Worm (Caenorhabditis elegans): ENCODE data around the gene gtr-1.

The gtr-1 gene

DNA sequence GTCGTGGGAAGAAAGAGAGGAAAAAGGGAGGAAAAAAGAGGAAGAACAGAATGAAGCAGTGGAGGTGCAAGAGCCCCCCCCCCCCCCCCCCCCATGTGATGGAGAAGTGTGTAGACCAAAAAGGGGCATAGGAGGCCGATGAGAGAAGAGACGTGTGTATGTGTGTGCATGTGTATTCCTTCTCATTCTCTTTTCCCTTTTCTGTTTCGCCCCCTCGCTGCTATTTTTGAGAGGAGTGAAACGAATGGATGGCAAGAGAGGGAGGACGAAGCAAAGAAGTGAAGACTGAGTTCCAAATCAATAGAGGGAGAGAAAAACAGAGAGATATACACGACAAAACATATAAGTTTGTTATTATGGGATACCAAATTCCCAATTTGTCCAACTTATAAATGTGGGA lies 42.0 kb upstream of the gtr-1 start (continued):
- TF ChIP-seq snu-23 (GFP tag; optimal IDR thresholded peaks at IDR 0.05): peak; percentile 26
- TF ChIP-seq sptf-1 (tag; optimal IDR thresholded peaks at IDR 0.05): no peak
- no peak for TF ChIP-seq egl-13 (tag; optimal IDR thresholded peaks at IDR 0.05)
- TF ChIP-seq nhr-19 (GFP tag; conservative IDR thresholded peaks at IDR 0.05): no peak
- TF ChIP-seq blmp-1 (tag; optimal IDR thresholded peaks at IDR 0.05): peak; percentile 29
- TF ChIP-seq skn-1 (tag; optimal IDR thresholded peaks at IDR 0.05): no peak
- TF ChIP-seq tlp-1 (tag; optimal IDR thresholded peaks at IDR 0.05): no peak
- TF ChIP-seq sup-37 (GFP tag; optimal IDR thresholded peaks at IDR 0.05): no peak
- TF ChIP-seq ets-5 (GFP tag; IDR thresholded peaks at IDR 0.05): no peak
- TF ChIP-seq nhr-71 (tag; optimal IDR thresholded peaks at IDR 0.05): no peak
- peak; percentile 23 for TF ChIP-seq swsn-7 (tag; optimal IDR thresholded peaks at IDR 0.05)
- TF ChIP-seq sox-4 (tag; optimal IDR thresholded peaks at IDR 0.05): no peak
- TF ChIP-seq fos-1 (tag; optimal IDR thresholded peaks at IDR 0.05): no peak
- TF ChIP-seq nhr-47 (tag; optimal IDR thresholded peaks at IDR 0.05): peak; percentile 15
- TF ChIP-seq ceh-88 (GFP tag; IDR thresholded peaks at IDR 0.05): no peak
- TF ChIP-seq dsc-1 (tag; optimal IDR thresholded peaks at IDR 0.05): no peak
- peak; percentile 1 for TF ChIP-seq ceh-63 (GFP tag; optimal IDR thresholded peaks at IDR 0.05)
- TF ChIP-seq dpl-1 (GFP tag; optimal IDR thresholded peaks at IDR 0.05): no peak
- TF ChIP-seq ama-1 (optimal IDR thresholded peaks at IDR 0.05): no peak
- TF ChIP-seq fkh-8 (tag; optimal IDR thresholded peaks at IDR 0.05): peak; percentile 77
- TF ChIP-seq C16A3.4 (tag; optimal IDR thresholded peaks at IDR 0.05): no peak
- no peak for TF ChIP-seq unc-130 (tag; optimal IDR thresholded peaks at IDR 0.05)
- TF ChIP-seq fkh-4 (tag; optimal IDR thresholded peaks at IDR 0.05; ENCODE audit: borderline replicate concordance): no peak
- TF ChIP-seq zag-1 (tag; optimal IDR thresholded peaks at IDR 0.05): no peak
- no peak for TF ChIP-seq nhr-12 (tag; optimal IDR thresholded peaks at IDR 0.05)
- no peak for TF ChIP-seq F16B12.6 (tag; optimal IDR thresholded peaks at IDR 0.05)
- no peak for TF ChIP-seq nhr-77 (tag; optimal IDR thresholded peaks at IDR 0.05)
- no peak for TF ChIP-seq aly-2 (tag; optimal IDR thresholded peaks at IDR 0.05)
- TF ChIP-seq alr-1 (tag; optimal IDR thresholded peaks at IDR 0.05; ENCODE audit: borderline replicate concordance): no peak
- no peak for TF ChIP-seq mab-9 (GFP tag; IDR thresholded peaks at IDR 0.05)

- no peak for TF ChIP-seq nhr-76 (tag; optimal IDR thresholded peaks at IDR 0.05)
- TF ChIP-seq C16A3.4 (tag; optimal IDR thresholded peaks at IDR 0.05): no peak
- TF ChIP-seq unc-98 (GFP tag; IDR thresholded peaks at IDR 0.05): no peak
- peak; percentile 21 for TF ChIP-seq nhr-47 (tag; optimal IDR thresholded peaks at IDR 0.05)
- no peak for TF ChIP-seq sptf-1 (tag; optimal IDR thresholded peaks at IDR 0.05)
- no peak for TF ChIP-seq ets-5 (GFP tag; IDR thresholded peaks at IDR 0.05)
- TF ChIP-seq ceh-8 (GFP tag; optimal IDR thresholded peaks at IDR 0.05): peak; percentile 16
- no peak for TF ChIP-seq grh-1 (GFP tag; IDR thresholded peaks at IDR 0.05)
- no peak for TF ChIP-seq alr-1 (tag; optimal IDR thresholded peaks at IDR 0.05; ENCODE audit: borderline replicate concordance)
- no peak for TF ChIP-seq ces-1 (GFP tag; optimal IDR thresholded peaks at IDR 0.05)
- TF ChIP-seq Y116A8C.19 (tag; optimal IDR thresholded peaks at IDR 0.05; ENCODE audit: borderline replicate concordance): no peak
- no peak for TF ChIP-seq C34B4.2 (tag; optimal IDR thresholded peaks at IDR 0.05)
- TF ChIP-seq unc-30 (tag; optimal IDR thresholded peaks at IDR 0.05): no peak
- no peak for TF ChIP-seq nhr-90 (tag; optimal IDR thresholded peaks at IDR 0.05; ENCODE audit: poor library complexity)
- no peak for TF ChIP-seq lir-3 (tag; optimal IDR thresholded peaks at IDR 0.05; ENCODE audit: poor library complexity)
- no peak for TF ChIP-seq lin-15B (tag; optimal IDR thresholded peaks at IDR 0.05)
- no peak for TF ChIP-seq ztf-11 (tag; optimal IDR thresholded peaks at IDR 0.05)
- TF ChIP-seq fkh-8 (tag; optimal IDR thresholded peaks at IDR 0.05): peak; percentile 90
- no peak for TF ChIP-seq tlp-1 (tag; optimal IDR thresholded peaks at IDR 0.05)
- no peak for TF ChIP-seq nhr-77 (tag; optimal IDR thresholded peaks at IDR 0.05)
- no peak for TF ChIP-seq mab-9 (GFP tag; IDR thresholded peaks at IDR 0.05)
- no peak for TF ChIP-seq ceh-90 (tag; optimal IDR thresholded peaks at IDR 0.05)
- TF ChIP-seq unc-62 (GFP tag; optimal IDR thresholded peaks at IDR 0.05): no peak
- peak; percentile 67 for TF ChIP-seq skn-1 (tag; optimal IDR thresholded peaks at IDR 0.05)
- TF ChIP-seq zip-4 (GFP tag; optimal IDR thresholded peaks at IDR 0.05): no peak
- TF ChIP-seq snu-23 (GFP tag; optimal IDR thresholded peaks at IDR 0.05): no peak
- TF ChIP-seq vab-15 (tag; optimal IDR thresholded peaks at IDR 0.05): no peak
- no peak for TF ChIP-seq elt-3 (tag; optimal IDR thresholded peaks at IDR 0.05)
- no peak for TF ChIP-seq pax-3 (tag; optimal IDR thresholded peaks at IDR 0.05)
- TF ChIP-seq mep-1 (tag; optimal IDR thresholded peaks at IDR 0.05): no peak
Measured at ce11 chrX:763452-763851, 39.1 kb upstream of the gtr-1 start, which contains the start of gene dyf-11. TSS of gene dyf-11 (plus strand) at chrX:763752.
